Worm (Caenorhabditis elegans): ENCODE results near the gene glb-10.

Gene glb-10

ce11 chrII:6328672-6329071 lies 19.6 kb upstream of the glb-10 start:
- TF ChIP-seq nhr-12 (tag; optimal IDR thresholded peaks at IDR 0.05) (no peak), skn-1 (tag; optimal IDR thresholded peaks at IDR 0.05) (peak; percentile 33), ZK546.5 (tag; optimal IDR thresholded peaks at IDR 0.05) (no peak), nhr-25 (tag; optimal IDR thresholded peaks at IDR 0.05) (no peak), nhr-21 (tag; optimal IDR thresholded peaks at IDR 0.05) (no peak), ztf-1 (GFP tag; conservative IDR thresholded peaks at IDR 0.05) (no peak), ztf-4 (tag; optimal IDR thresholded peaks at IDR 0.05) (no peak), sma-9 (GFP tag; optimal IDR thresholded peaks at IDR 0.05) (peak; percentile 17), sma-9 (tag; optimal IDR thresholded peaks at IDR 0.05) (no peak), peb-1 (tag; optimal IDR thresholded peaks at IDR 0.05) (no peak), gmeb-1 (tag; optimal IDR thresholded peaks at IDR 0.05) (peak; percentile 43), fos-1 (tag; optimal IDR thresholded peaks at IDR 0.05) (peak; percentile 95), crh-2 (tag; optimal IDR thresholded peaks at IDR 0.05) (peak; percentile 43), aly-2 (tag; optimal IDR thresholded peaks at IDR 0.05) (no peak), lin-11 (tag; optimal IDR thresholded peaks at IDR 0.05) (no peak), nhr-23 (tag; optimal IDR thresholded peaks at IDR 0.05) (no peak), nhr-6 (tag; optimal IDR thresholded peaks at IDR 0.05) (no peak), nhr-77 (tag; optimal IDR thresholded peaks at IDR 0.05) (no peak)

- TF ChIP-seq crh-2 (tag; optimal IDR thresholded peaks at IDR 0.05) (peak; percentile 70), lin-11 (tag; optimal IDR thresholded peaks at IDR 0.05) (no peak), sma-9 (GFP tag; optimal IDR thresholded peaks at IDR 0.05) (peak; percentile 67), sma-9 (tag; optimal IDR thresholded peaks at IDR 0.05) (no peak), gmeb-1 (tag; optimal IDR thresholded peaks at IDR 0.05) (peak; percentile 24), ZK546.5 (tag; optimal IDR thresholded peaks at IDR 0.05) (no peak), nhr-10 (tag; optimal IDR thresholded peaks at IDR 0.05) (no peak), R02D3.7 (tag; optimal IDR thresholded peaks at IDR 0.05) (no peak), fos-1 (tag; optimal IDR thresholded peaks at IDR 0.05) (peak; percentile 91), F13H6.1 (tag; optimal IDR thresholded peaks at IDR 0.05) (peak; percentile 57), sma-3 (GFP tag; optimal IDR thresholded peaks at IDR 0.05) (peak; percentile 5)
Measured at ce11 chrII:6327317-6327716, 18.2 kb upstream of the glb-10 start.

- TF ChIP-seq unc-39 (tag; optimal IDR thresholded peaks at IDR 0.05): no peak
- no peak for TF ChIP-seq egl-27 (tag; optimal IDR thresholded peaks at IDR 0.05)
- no peak for TF ChIP-seq unc-62 (GFP tag; optimal IDR thresholded peaks at IDR 0.05)
- TF ChIP-seq nhr-23 (tag; optimal IDR thresholded peaks at IDR 0.05): no peak
- TF ChIP-seq peb-1 (tag; optimal IDR thresholded peaks at IDR 0.05): no peak
- TF ChIP-seq fos-1 (tag; optimal IDR thresholded peaks at IDR 0.05): peak; percentile 32
- TF ChIP-seq sma-3 (GFP tag; optimal IDR thresholded peaks at IDR 0.05): peak; percentile 50
- TF ChIP-seq sem-4 (tag; optimal IDR thresholded peaks at IDR 0.05): no peak
- no peak for TF ChIP-seq mdl-1 (tag; optimal IDR thresholded peaks at IDR 0.05)
Measured at ce11 chrII:6324086-6324485, 15.0 kb upstream of the glb-10 start, which contains the start of gene sma-6. Gene sma-6 (plus strand): TSS chrII:6324484.

- TF ChIP-seq sma-9 (GFP tag; optimal IDR thresholded peaks at IDR 0.05) (no peak), sma-9 (tag; optimal IDR thresholded peaks at IDR 0.05) (no peak), C34F6.9 (tag; optimal IDR thresholded peaks at IDR 0.05) (no peak), peb-1 (tag; optimal IDR thresholded peaks at IDR 0.05) (no peak), ceh-16 (tag; optimal IDR thresholded peaks at IDR 0.05) (no peak), alr-1 (tag; optimal IDR thresholded peaks at IDR 0.05) (no peak), ztf-4 (tag; optimal IDR thresholded peaks at IDR 0.05) (no peak), ztf-11 (tag; optimal IDR thresholded peaks at IDR 0.05) (no peak), egl-27 (tag; optimal IDR thresholded peaks at IDR 0.05) (no peak), mdl-1 (tag; optimal IDR thresholded peaks at IDR 0.05) (no peak), snpc-4 (tag; optimal IDR thresholded peaks at IDR 0.05) (no peak), R02D3.7 (tag; optimal IDR thresholded peaks at IDR 0.05) (no peak), blmp-1 (tag; optimal IDR thresholded peaks at IDR 0.05; ENCODE audit: insufficient read depth) (no peak), nhr-12 (tag; optimal IDR thresholded peaks at IDR 0.05) (no peak), nhr-237 (tag; optimal IDR thresholded peaks at IDR 0.05) (no peak), unc-62 (GFP tag; optimal IDR thresholded peaks at IDR 0.05) (no peak), nhr-23 (tag; optimal IDR thresholded peaks at IDR 0.05) (no peak)
Measured at ce11 chrII:6322979-6323378, 13.9 kb upstream of the glb-10 start, which contains the start of gene C32D5.4. Gene C32D5.4 (minus strand): TSS chrII:6323079.

- TF ChIP-seq unc-62 (GFP tag; optimal IDR thresholded peaks at IDR 0.05): no peak
- no peak for TF ChIP-seq egl-27 (tag; optimal IDR thresholded peaks at IDR 0.05)
- TF ChIP-seq snpc-4 (tag; optimal IDR thresholded peaks at IDR 0.05): no peak
- no peak for TF ChIP-seq gmeb-1 (tag; optimal IDR thresholded peaks at IDR 0.05)
- TF ChIP-seq ZK546.5 (tag; optimal IDR thresholded peaks at IDR 0.05): no peak
- TF ChIP-seq nhr-21 (tag; optimal IDR thresholded peaks at IDR 0.05): no peak
- TF ChIP-seq lin-13 (GFP tag; optimal IDR thresholded peaks at IDR 0.05): no peak
- no peak for TF ChIP-seq lsy-2 (tag; optimal IDR thresholded peaks at IDR 0.05)
- no peak for TF ChIP-seq ztf-4 (tag; optimal IDR thresholded peaks at IDR 0.05)
- TF ChIP-seq sem-4 (tag; optimal IDR thresholded peaks at IDR 0.05): no peak
- no peak for TF ChIP-seq nhr-237 (tag; optimal IDR thresholded peaks at IDR 0.05)
- TF ChIP-seq mbf-1 (tag; optimal IDR thresholded peaks at IDR 0.05): no peak
Measured at ce11 chrII:6322081-6322480, 13.0 kb upstream of the glb-10 start.
